Worm (Caenorhabditis elegans): ENCODE data around the gene sly-1.

Gene sly-1

ce11 chrIII:10520523-10520922 lies 13.7 kb downstream of the sly-1 start, which contains the start of gene unc-49:
TSS of gene unc-49 (plus strand) at chrIII:10520762.
- TF ChIP-seq egl-5 (tag; optimal IDR thresholded peaks at IDR 0.05), result peak; percentile 33
- no peak for TF ChIP-seq daf-12 (tag; optimal IDR thresholded peaks at IDR 0.05)
- TF ChIP-seq nfya-1 (tag; optimal IDR thresholded peaks at IDR 0.05; ENCODE audit: insufficient read depth), result peak; percentile 43
- TF ChIP-seq fkh-2 (tag; optimal IDR thresholded peaks at IDR 0.05), result no peak

- no peak for TF ChIP-seq snpc-4 (tag; optimal IDR thresholded peaks at IDR 0.05)
- no peak for TF ChIP-seq unc-62 (GFP tag; optimal IDR thresholded peaks at IDR 0.05)
- TF ChIP-seq fkh-2 (tag; optimal IDR thresholded peaks at IDR 0.05), result no peak
- no peak for TF ChIP-seq pqm-1 (tag; optimal IDR thresholded peaks at IDR 0.05)
- no peak for TF ChIP-seq nhr-28 (tag; optimal IDR thresholded peaks at IDR 0.05)
- TF ChIP-seq unc-39 (tag; optimal IDR thresholded peaks at IDR 0.05), result no peak
- TF ChIP-seq ceh-28 (tag; optimal IDR thresholded peaks at IDR 0.05), result no peak
- no peak for TF ChIP-seq aly-2 (tag; optimal IDR thresholded peaks at IDR 0.05)
- no peak for TF ChIP-seq nhr-12 (tag; optimal IDR thresholded peaks at IDR 0.05)
- TF ChIP-seq ztf-11 (tag; optimal IDR thresholded peaks at IDR 0.05), result no peak
- no peak for TF ChIP-seq egl-5 (tag; optimal IDR thresholded peaks at IDR 0.05)
- TF ChIP-seq R02D3.7 (tag; optimal IDR thresholded peaks at IDR 0.05), result no peak
These were observed 14.4 kb downstream of the sly-1 start for ce11 chrIII:10521219-10521618.

ce11 chrIII:10523025-10523424 lies 16.2 kb downstream of the sly-1 start:
- TF ChIP-seq elt-1 (tag; optimal IDR thresholded peaks at IDR 0.05) (peak; percentile 64), ztf-4 (tag; optimal IDR thresholded peaks at IDR 0.05) (no peak), tbx-2 (tag; optimal IDR thresholded peaks at IDR 0.05) (no peak), nhr-23 (tag; optimal IDR thresholded peaks at IDR 0.05) (no peak), nhr-76 (tag; optimal IDR thresholded peaks at IDR 0.05) (no peak)

- TF ChIP-seq snpc-4 (tag; optimal IDR thresholded peaks at IDR 0.05), result peak; percentile 60
- TF ChIP-seq ceh-82 (tag; optimal IDR thresholded peaks at IDR 0.05), result no peak
- no peak for TF ChIP-seq zag-1 (tag; optimal IDR thresholded peaks at IDR 0.05)
- no peak for TF ChIP-seq lin-15B (tag; optimal IDR thresholded peaks at IDR 0.05)
- no peak for TF ChIP-seq lin-39 (tag; optimal IDR thresholded peaks at IDR 0.05)
- no peak for TF ChIP-seq mdl-1 (tag; optimal IDR thresholded peaks at IDR 0.05)
These were observed 18.0 kb downstream of the sly-1 start for ce11 chrIII:10524823-10525222.

ce11 chrIII:10525927-10526326 lies 19.1 kb downstream of the sly-1 start:
- TF ChIP-seq zag-1 (tag; optimal IDR thresholded peaks at IDR 0.05) (no peak), lin-39 (tag; optimal IDR thresholded peaks at IDR 0.05) (peak; percentile 76), eor-1 (tag; optimal IDR thresholded peaks at IDR 0.05) (no peak), nhr-11 (tag; optimal IDR thresholded peaks at IDR 0.05) (peak; percentile 50), nfya-1 (tag; optimal IDR thresholded peaks at IDR 0.05; ENCODE audit: insufficient read depth) (peak; percentile 41), elt-1 (tag; optimal IDR thresholded peaks at IDR 0.05) (no peak), mml-1 (tag; optimal IDR thresholded peaks at IDR 0.05) (no peak), ceh-82 (tag; optimal IDR thresholded peaks at IDR 0.05) (no peak), egl-5 (tag; optimal IDR thresholded peaks at IDR 0.05) (peak; percentile 34)

- TF ChIP-seq ztf-4 (tag; optimal IDR thresholded peaks at IDR 0.05), result no peak
- TF ChIP-seq lin-15B (tag; optimal IDR thresholded peaks at IDR 0.05), result no peak
- no peak for TF ChIP-seq fos-1 (tag; optimal IDR thresholded peaks at IDR 0.05)
- TF ChIP-seq egl-27 (tag; optimal IDR thresholded peaks at IDR 0.05), result no peak
- no peak for TF ChIP-seq sea-2 (GFP tag; optimal IDR thresholded peaks at IDR 0.05)
- TF ChIP-seq mml-1 (tag; optimal IDR thresholded peaks at IDR 0.05), result no peak
- TF ChIP-seq nhr-43 (tag; optimal IDR thresholded peaks at IDR 0.05; ENCODE audit: poor library complexity, severe bottlenecking), result no peak
- no peak for TF ChIP-seq unc-39 (tag; optimal IDR thresholded peaks at IDR 0.05)
- TF ChIP-seq nfya-1 (tag; optimal IDR thresholded peaks at IDR 0.05; ENCODE audit: insufficient read depth), result no peak
- TF ChIP-seq nhr-77 (tag; optimal IDR thresholded peaks at IDR 0.05), result no peak
- TF ChIP-seq nhr-237 (tag; optimal IDR thresholded peaks at IDR 0.05), result no peak
These were observed 20.6 kb downstream of the sly-1 start for ce11 chrIII:10527446-10527845.

Data from whole organism, L3 larva.